Worm (Caenorhabditis elegans) whole organism, L4 larva: Measurements from ENCODE around the gene F46F5.14.

Source experiments
- F44E2.7 ChIP-seq: fragments of 200-800 bp; sonication (Bioruptor generic); IDR thresholded peaks from 2 replicates; pipeline ENCODE4 v2.1.2; 2022; ENCODE audit warnings: missing genetic modification characterization, missing compliant biosample characterization
- Y5F2A.4 ChIP-seq: fragments of 200-800 bp; sonication (Bioruptor generic); optimal IDR thresholded peaks from 2 replicates; lab custom pipeline; 2018; ENCODE audit warnings: mild to moderate bottlenecking, missing genetic modification characterization, missing compliant biosample characterization
- Y75B8A.6 ChIP-seq: fragments of 200-800 bp; sonication (Bioruptor generic); IDR thresholded peaks from 2 replicates; pipeline ENCODE4 v1.3.6; 2022; ENCODE audit warnings: missing genetic modification reagents, missing genetic modification characterization, missing compliant biosample characterization
- aha-1 ChIP-seq: fragments of 150-350 bp; peaks from one replicate; lab custom pipeline; 2014; ENCODE audit warnings: missing biosample characterization, missing genetic modification characterization
- aly-2 ChIP-seq: sonication (generic microtip); optimal IDR thresholded peaks from 2 replicates; lab custom pipeline; 2018; ENCODE audit warnings: missing biosample characterization, missing genetic modification characterization
- attf-4 ChIP-seq: sonication (generic microtip); optimal IDR thresholded peaks from 3 replicates; lab custom pipeline; 2017; ENCODE audit warnings: missing biosample characterization, missing genetic modification characterization
- ceh-28 ChIP-seq: fragments of 150-350 bp; optimal IDR thresholded peaks from 2 replicates; lab custom pipeline; 2014; ENCODE audit warnings: missing biosample characterization, missing genetic modification reagents, missing genetic modification characterization
- ceh-62 ChIP-seq: sonication (generic microtip); optimal IDR thresholded peaks from 2 replicates; lab custom pipeline; 2017; ENCODE audit warnings: missing biosample characterization, missing genetic modification characterization
- daf-19 ChIP-seq: fragments of 200-800 bp; sonication (Bioruptor generic); conservative IDR thresholded peaks from 2 replicates; pipeline ENCODE4 v1.3.6; 2022; ENCODE audit warnings: missing genetic modification characterization, missing compliant biosample characterization
- dpl-1 ChIP-seq: fragments of 150-350 bp; optimal IDR thresholded peaks from 2 replicates; lab custom pipeline; 2014; ENCODE audit warnings: missing biosample characterization, missing genetic modification reagents, missing genetic modification characterization
- egl-27 ChIP-seq: sonication (generic microtip); optimal IDR thresholded peaks from 3 replicates; lab custom pipeline; 2017; ENCODE audit warnings: missing biosample characterization, missing genetic modification reagents, missing genetic modification characterization
- egl-43 ChIP-seq: fragments of 200-800 bp; sonication (Bioruptor generic); IDR thresholded peaks from 2 replicates; pipeline ENCODE4 v1.3.6; 2022; ENCODE audit warnings: missing genetic modification reagents, missing genetic modification characterization, missing compliant biosample characterization
- lim-7 ChIP-seq: fragments of 200-800 bp; sonication (Bioruptor generic); IDR thresholded peaks from 2 replicates; pipeline ENCODE4 v1.3.6; 2022; ENCODE audit warnings: missing genetic modification characterization, missing compliant biosample characterization
- lin-29 ChIP-seq: fragments of 200-800 bp; sonication (Bioruptor generic); IDR thresholded peaks from 2 replicates; pipeline ENCODE4 v1.3.6; 2022; ENCODE audit warnings: missing genetic modification reagents, missing genetic modification characterization, missing compliant biosample characterization
- lin-38 ChIP-seq: fragments of 200-800 bp; sonication (Bioruptor generic); IDR thresholded peaks from 2 replicates; pipeline ENCODE4 v1.3.6; 2022; ENCODE audit warnings: missing genetic modification reagents, missing genetic modification characterization, missing compliant biosample characterization
- lir-3 ChIP-seq: sonication (generic microtip); optimal IDR thresholded peaks from 2 replicates; lab custom pipeline; 2016; ENCODE audit warnings: mild to moderate bottlenecking, missing genetic modification characterization, missing compliant biosample characterization
- madf-5 ChIP-seq, 2 experiments: fragments of 200-800 bp; sonication (Bioruptor generic); IDR thresholded peaks; 2 replicates each; pipeline ENCODE4 v1.3.6; 2022; ENCODE audit warnings: missing compliant biosample characterization in 2 of 2, missing genetic modification characterization in 2 of 2
- mes-2 ChIP-seq: sonication (generic microtip); optimal IDR thresholded peaks from 2 replicates; lab custom pipeline; 2016; ENCODE audit warnings: missing genotype, mild to moderate bottlenecking, missing genetic modification characterization, missing compliant biosample characterization; ENCODE audit not compliant: poor library complexity, severe bottlenecking
- mxl-3 ChIP-seq: fragments of 200-800 bp; sonication (Bioruptor generic); optimal IDR thresholded peaks from 2 replicates; lab custom pipeline; 2018; ENCODE audit warnings: mild to moderate bottlenecking, missing genetic modification characterization, missing compliant biosample characterization
- nhr-25 ChIP-seq: sonication (generic microtip); optimal IDR thresholded peaks from 2 replicates; lab custom pipeline; 2017; ENCODE audit warnings: missing genetic modification characterization, mild to moderate bottlenecking, missing compliant biosample characterization, antibody characterized with exemption, moderate library complexity, borderline replicate concordance; ENCODE audit not compliant: insufficient read depth
- nhr-48 ChIP-seq: sonication (generic microtip); optimal IDR thresholded peaks from 2 replicates; lab custom pipeline; 2016; ENCODE audit warnings: mild to moderate bottlenecking, missing genetic modification characterization, missing compliant biosample characterization
- nhr-76 ChIP-seq: fragments of 150-350 bp; optimal IDR thresholded peaks from 2 replicates; lab custom pipeline; 2014; ENCODE audit warnings: missing biosample characterization, missing genetic modification characterization
- pha-4 ChIP-seq, 2 experiments: fragments of 150-350 bp in 1 of 2; fragments of 200-800 bp in 1 of 2; sonication (Bioruptor generic) in 1 of 2; IDR thresholded peaks in 1 of 2; optimal IDR thresholded peaks in 1 of 2; 2 replicates each; pipeline versions ENCODE4 v1.3.6 to Lab custom; 2014 to 2022; ENCODE audit warnings: missing genetic modification characterization in 2 of 2, missing genetic modification reagents in 2 of 2, missing biosample characterization in 1 of 2, missing compliant biosample characterization in 1 of 2
- set-16 ChIP-seq: fragments of 200-800 bp; sonication (Bioruptor generic); IDR thresholded peaks from 2 replicates; pipeline ENCODE4 v1.3.6; 2022; ENCODE audit warnings: missing genetic modification reagents, missing genetic modification characterization, missing compliant biosample characterization
- skn-1 ChIP-seq: fragments of 150-350 bp; optimal IDR thresholded peaks from 2 replicates; lab custom pipeline; 2014; ENCODE audit warnings: missing biosample characterization, missing genetic modification characterization
- snpc-4 ChIP-seq: fragments of 150-350 bp; optimal IDR thresholded peaks from 2 replicates; lab custom pipeline; 2014; ENCODE audit warnings: missing biosample characterization, missing genetic modification characterization
- zag-1 ChIP-seq: fragments of 150-350 bp; optimal IDR thresholded peaks from 2 replicates; lab custom pipeline; 2014; ENCODE audit warnings: missing biosample characterization, missing genetic modification characterization
- zip-2 ChIP-seq: fragments of 150-350 bp; optimal IDR thresholded peaks from 2 replicates; lab custom pipeline; 2014; ENCODE audit warnings: missing biosample characterization, missing genetic modification characterization

The F46F5.14 gene

DNA sequence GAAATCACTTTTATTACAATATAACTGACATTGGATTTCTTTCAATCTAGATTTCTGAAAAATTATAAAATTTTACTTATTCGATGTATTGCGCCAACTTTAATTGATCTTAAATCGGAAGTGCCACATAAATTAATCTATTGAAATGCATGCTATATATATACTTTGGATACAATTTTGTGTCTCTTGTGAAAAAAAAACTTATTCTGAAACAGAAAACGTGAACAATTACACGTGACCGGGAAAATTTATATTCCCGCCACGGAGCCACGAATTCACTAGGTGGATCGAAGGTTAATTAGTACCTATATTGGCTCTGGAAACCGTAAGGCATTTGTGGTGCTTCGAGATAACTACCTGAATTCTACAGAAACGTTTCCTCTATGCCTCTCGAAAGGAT, at the start of gene F46F5.14:
F46F5.14 (plus strand) TSS at position 301 of the 400 bp plus-strand sequence.
- no peak for TF ChIP-seq Y75B8A.6 (GFP tag; lab: Robert Waterston, UW)

DNA sequence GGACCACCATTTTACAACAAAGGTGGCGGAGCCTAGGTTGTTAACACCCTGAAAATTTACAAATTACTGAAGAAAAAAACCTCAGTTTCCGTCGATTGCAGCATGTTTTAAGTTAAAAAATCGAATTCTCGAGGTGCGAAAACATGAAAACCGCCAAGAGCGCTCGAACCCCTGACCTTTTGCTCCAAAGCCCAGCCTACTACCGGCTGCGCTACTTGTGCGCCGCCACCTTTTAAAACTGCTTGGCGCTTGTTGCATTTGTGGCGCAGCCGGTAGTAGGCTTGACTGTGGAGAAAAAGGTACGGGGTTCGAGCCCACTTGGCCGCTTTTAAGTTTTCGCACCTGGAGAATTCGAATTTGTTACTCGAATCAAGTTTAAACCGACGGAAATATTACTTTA, 49.6 kb upstream of the F46F5.14 start, which contains the start of gene snt-6:
snt-6 (minus strand) TSS at position 58 of the 400 bp plus-strand sequence.
- no peak for TF ChIP-seq nhr-76 (tag; lab: Kevin White, UChicago)
- 0 out of 2 replicates have a peak, but pooled peaks have one; percentile 44 for TF ChIP-seq F44E2.7 (GFP tag; lab: Robert Waterston, UW)
- TF ChIP-seq lin-38 (GFP tag; lab: Robert Waterston, UW): 0 out of 2 replicates have a peak, but pooled peaks have one; percentile 7
- TF ChIP-seq nhr-25 (tag; lab: Kevin White, UChicago): no peak
- TF ChIP-seq pha-4 (GFP tag; IDR thresholded peaks at IDR 0.05; lab: Robert Waterston, UW): 0 out of 2 replicates have a peak, but pooled peaks have one; percentile 23
- TF ChIP-seq pha-4 (tag; optimal IDR thresholded peaks at IDR 0.05; lab: Kevin White, UChicago): no peak
- peak; percentile 57; the same call in 1 of the 2 replicates for TF ChIP-seq egl-43 (GFP tag; lab: Robert Waterston, UW)
- TF ChIP-seq set-16: peak; percentile 34; the same call in 1 of the 2 replicates

DNA sequence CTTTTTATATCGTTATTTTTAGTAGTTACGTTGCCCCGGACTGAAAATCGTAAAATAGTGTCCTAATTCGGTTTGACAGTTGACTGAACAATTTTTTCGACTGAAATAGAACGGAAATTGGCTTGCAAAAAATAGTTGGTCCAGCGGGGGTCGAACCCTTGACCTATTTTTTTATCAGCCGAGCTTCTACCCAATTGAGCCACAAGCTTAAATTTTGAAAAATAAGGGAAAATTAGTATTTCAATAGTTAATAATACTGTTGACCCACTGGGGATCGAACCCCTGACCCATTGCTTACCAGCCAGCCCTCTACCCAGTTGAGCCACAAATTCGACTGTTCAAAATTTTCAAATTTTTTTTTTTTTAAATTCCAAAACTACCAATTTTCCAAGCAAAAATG, 48.0 kb upstream of the F46F5.14 start:
- TF ChIP-seq daf-19 (GFP tag; lab: Robert Waterston, UW) (no peak), dpl-1 (no peak), egl-27 (tag; lab: Kevin White, UChicago) (no peak), lim-7 (GFP tag; lab: Robert Waterston, UW) (0 out of 2 replicates have a peak, but pooled peaks have one; percentile 16), nhr-48 (tag; lab: Kevin White, UChicago) (no peak), lin-38 (GFP tag; lab: Robert Waterston, UW) (0 out of 2 replicates have a peak, but pooled peaks have one; percentile 18), zip-2 (tag; lab: Kevin White, UChicago) (no peak), aha-1 (tag; lab: Kevin White, UChicago) (no peak)

DNA sequence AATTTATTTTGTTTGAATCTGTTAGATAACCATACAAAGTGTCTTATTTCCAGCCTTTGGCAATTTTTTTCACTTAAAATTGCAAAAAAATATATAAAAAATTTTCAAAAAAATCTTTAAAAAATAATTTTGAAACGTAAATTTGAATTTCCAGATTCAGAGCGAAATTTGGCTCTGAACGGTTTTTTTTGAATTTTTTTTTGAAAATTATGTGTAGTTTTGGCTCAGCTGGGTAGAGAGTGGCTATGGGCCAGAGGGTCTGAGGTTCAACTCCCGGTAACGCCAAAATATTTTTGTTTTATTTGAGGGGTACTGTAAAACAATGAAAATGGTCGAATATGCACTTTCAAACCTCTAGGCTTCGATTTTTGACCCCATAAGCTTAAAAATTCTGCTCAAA, 46.3 kb upstream of the F46F5.14 start:
- TF ChIP-seq attf-4 (tag; lab: Kevin White, UChicago): no peak
- TF ChIP-seq madf-5 (GFP tag; IDR thresholded peaks at IDR 0.05; lab: Robert Waterston, UW): no peak
- TF ChIP-seq aly-2: no peak
- no peak for TF ChIP-seq lir-3
- no peak for TF ChIP-seq skn-1 (tag; lab: Kevin White, UChicago)
- no peak for TF ChIP-seq Y5F2A.4 (GFP tag; lab: Kevin White, UChicago)
- TF ChIP-seq zag-1 (tag; lab: Kevin White, UChicago): no peak
- no peak for TF ChIP-seq snpc-4 (tag; lab: Kevin White, UChicago)

DNA sequence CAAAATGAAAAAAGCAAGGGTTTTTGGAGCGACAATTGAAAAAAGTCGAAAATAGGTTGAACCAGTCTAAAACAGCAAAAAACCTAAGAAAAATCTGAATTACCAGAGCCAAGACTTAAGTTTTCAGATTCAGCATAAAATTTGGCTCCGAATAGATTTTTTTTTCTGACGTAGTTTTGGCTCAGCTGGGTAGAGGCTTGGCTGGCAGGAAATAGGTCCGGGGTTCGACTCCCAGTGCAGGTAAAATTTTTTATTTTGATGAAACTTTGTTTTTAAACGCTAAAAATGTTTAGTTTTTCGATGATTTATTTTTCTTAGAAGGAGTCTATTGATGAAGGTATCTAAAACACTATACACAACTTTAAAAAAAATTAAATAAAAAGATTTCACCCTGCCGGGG, 44.8 kb upstream of the F46F5.14 start:
- TF ChIP-seq lin-38 (GFP tag; lab: Robert Waterston, UW): 0 out of 2 replicates have a peak, but pooled peaks have one; percentile 14
- TF ChIP-seq lin-29 (GFP tag; lab: Robert Waterston, UW): no peak
- TF ChIP-seq pha-4 (GFP tag; IDR thresholded peaks at IDR 0.05; lab: Robert Waterston, UW): 0 out of 2 replicates have a peak, but pooled peaks have one; percentile 15
- no peak for TF ChIP-seq pha-4 (tag; optimal IDR thresholded peaks at IDR 0.05; lab: Kevin White, UChicago)

- TF ChIP-seq mes-2: no peak
- peak; percentile 88 for TF ChIP-seq ceh-28
Observed at ce11 chrII:756161-756560, 43.6 kb upstream of the F46F5.14 start.

DNA sequence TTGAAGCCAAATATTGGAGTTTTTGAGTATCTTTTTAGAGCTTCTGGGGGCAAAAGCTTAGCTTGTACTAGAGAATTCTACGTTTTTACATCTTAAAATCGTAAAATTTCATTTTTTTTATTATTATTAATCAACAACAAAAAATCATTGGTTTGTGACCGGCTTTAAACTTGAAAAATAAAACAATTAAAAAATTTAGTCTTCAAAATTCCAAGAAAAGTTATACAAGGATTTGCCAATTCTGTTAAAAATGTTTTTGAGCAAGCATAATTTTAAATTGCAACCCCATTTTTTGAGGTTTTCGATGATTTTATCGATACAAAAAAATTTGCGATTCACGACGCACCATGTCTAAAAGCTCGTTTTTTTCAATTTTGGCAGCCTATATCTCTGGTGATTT, 42.6 kb upstream of the F46F5.14 start:
- TF ChIP-seq mxl-3 (GFP tag; lab: Kevin White, UChicago) (no peak), ceh-62 (tag; lab: Kevin White, UChicago) (no peak), aha-1 (tag; lab: Kevin White, UChicago) (peak; percentile 92)
